Fruit fly (Drosophila melanogaster) whole organism, embryonic: ENCODE data around the gene PDCD-5.

Experiments
- ATbp ChIP-seq: fragments of 200-800 bp; sonication (Bioruptor generic); optimal IDR thresholded peaks from 2 replicates; lab custom pipeline; 2017; ENCODE audit warnings: missing biosample characterization, mild to moderate bottlenecking, missing genetic modification characterization, missing genetic modification reagents
- Blimp-1 ChIP-seq: fragments of 200-800 bp; sonication (Bioruptor generic); optimal IDR thresholded peaks from 3 replicates; lab custom pipeline; 2018; ENCODE audit warnings: missing biosample characterization, missing genetic modification characterization, mild to moderate bottlenecking, moderate library complexity, missing genetic modification reagents
- CG10543 ChIP-seq: fragments of 200-800 bp; sonication (Bioruptor generic); optimal IDR thresholded peaks from 3 replicates; lab custom pipeline; 2017; ENCODE audit warnings: missing biosample characterization, mild to moderate bottlenecking, missing genetic modification characterization, moderate library complexity
- CG11456 ChIP-seq: fragments of 200-800 bp; sonication (Bioruptor generic); IDR thresholded peaks from 3 replicates; pipeline ENCODE4 v1.3.6; 2022; ENCODE audit warnings: missing biosample characterization, missing genetic modification characterization
- CG11504 ChIP-seq: fragments of 200-800 bp; sonication (Bioruptor generic); optimal IDR thresholded peaks from 3 replicates; lab custom pipeline; 2019; ENCODE audit warnings: missing biosample characterization, mild to moderate bottlenecking, missing genetic modification characterization, moderate library complexity
- CG12071 ChIP-seq: fragments of 200-800 bp; sonication (Bioruptor generic); optimal IDR thresholded peaks from 3 replicates; lab custom pipeline; 2018; ENCODE audit warnings: missing biosample characterization, mild to moderate bottlenecking, missing genetic modification characterization
- CG12104 ChIP-seq: fragments of 200-800 bp; sonication (Bioruptor generic); optimal IDR thresholded peaks from 3 replicates; lab custom pipeline; 2016; ENCODE audit warnings: missing biosample characterization, missing genetic modification characterization
- CG12155 ChIP-seq: fragments of 200-800 bp; sonication (Bioruptor generic); optimal IDR thresholded peaks from 3 replicates; lab custom pipeline; 2016; ENCODE audit warnings: missing biosample characterization, missing genetic modification characterization
- CG15479 ChIP-seq: fragments of 200-800 bp; sonication (Bioruptor generic); optimal IDR thresholded peaks from 3 replicates; lab custom pipeline; 2019; ENCODE audit warnings: missing biosample characterization, mild to moderate bottlenecking, missing genetic modification characterization, moderate library complexity
- CG15696 ChIP-seq: fragments of 200-800 bp; sonication (Bioruptor generic); optimal IDR thresholded peaks from 2 replicates; lab custom pipeline; 2019; ENCODE audit warnings: missing biosample characterization, mild to moderate bottlenecking, missing genetic modification characterization, moderate library complexity
- CG17186 ChIP-seq: fragments of 200-800 bp; sonication (Bioruptor generic); optimal IDR thresholded peaks from 3 replicates; lab custom pipeline; 2017; ENCODE audit warnings: missing biosample characterization, missing genetic modification reagents, missing genetic modification characterization
- CG32767 ChIP-seq: fragments of 200-800 bp; sonication (Bioruptor generic); IDR thresholded peaks from 2 replicates; pipeline ENCODE4 v1.3.6; 2022; ENCODE audit warnings: missing biosample characterization, missing genetic modification characterization
- CG3407 ChIP-seq: fragments of 200-800 bp; sonication (Bioruptor generic); optimal IDR thresholded peaks from 2 replicates; lab custom pipeline; 2018; ENCODE audit warnings: missing biosample characterization, mild to moderate bottlenecking, missing genetic modification characterization
- CG34422 ChIP-seq: fragments of 200-800 bp; sonication (Bioruptor generic); IDR thresholded peaks from 3 replicates; pipeline ENCODE4 v1.3.6; 2022; ENCODE audit warnings: missing biosample characterization, missing genetic modification characterization
- CG4282 ChIP-seq: fragments of 200-800 bp; sonication (Bioruptor generic); optimal IDR thresholded peaks from 2 replicates; lab custom pipeline; 2016; ENCODE audit warnings: missing biosample characterization, missing genetic modification characterization
- CG6683 ChIP-seq: fragments of 200-800 bp; sonication (Bioruptor generic); optimal IDR thresholded peaks from 2 replicates; lab custom pipeline; 2017; ENCODE audit warnings: missing biosample characterization, mild to moderate bottlenecking, missing genetic modification characterization, missing genetic modification reagents
- CG6689 ChIP-seq: fragments of 200-800 bp; sonication (Bioruptor generic); IDR thresholded peaks from 2 replicates; pipeline ENCODE4 v1.3.6; 2022; ENCODE audit warnings: missing biosample characterization, missing genetic modification characterization
- CG7556 ChIP-seq: fragments of 200-800 bp; sonication (Bioruptor generic); optimal IDR thresholded peaks from 2 replicates; lab custom pipeline; 2017; ENCODE audit warnings: missing biosample characterization, mild to moderate bottlenecking, missing genetic modification characterization
- CG7839 ChIP-seq: fragments of 200-800 bp; sonication (Bioruptor generic); optimal IDR thresholded peaks from 3 replicates; lab custom pipeline; 2018; ENCODE audit warnings: missing biosample characterization, mild to moderate bottlenecking, missing genetic modification characterization, moderate library complexity
- CG8290 ChIP-seq, 3 experiments: fragments of 200-800 bp; sonication (Bioruptor generic); optimal IDR thresholded peaks; 2 replicates each; lab custom pipeline; 2016 to 2019; ENCODE audit warnings: missing biosample characterization in 3 of 3, missing genetic modification characterization in 3 of 3, mild to moderate bottlenecking in 2 of 3, moderate library complexity in 1 of 3
- CG9932 ChIP-seq: fragments of 200-800 bp; sonication (Bioruptor generic); IDR thresholded peaks from 2 replicates; pipeline ENCODE4 v1.3.6; 2022; ENCODE audit warnings: missing biosample characterization, missing genetic modification characterization
- H15 ChIP-seq: fragments of 200-800 bp; sonication (Bioruptor generic); IDR thresholded peaks from 3 replicates; pipeline ENCODE4 v1.3.6; 2022; ENCODE audit warnings: missing biosample characterization, missing genetic modification characterization
- Kr ChIP-seq: fragments of 200-800 bp; sonication (Bioruptor generic); optimal IDR thresholded peaks from 2 replicates; lab custom pipeline; 2017; ENCODE audit warnings: missing biosample characterization, mild to moderate bottlenecking, missing genetic modification characterization
- Meics ChIP-seq: fragments of 200-800 bp; sonication (Bioruptor generic); optimal IDR thresholded peaks from 2 replicates; lab custom pipeline; 2017; ENCODE audit warnings: missing biosample characterization, mild to moderate bottlenecking, missing genetic modification characterization
- Nf-YC ChIP-seq: fragments of 200-800 bp; optimal IDR thresholded peaks from 3 replicates; lab custom pipeline; 2019; ENCODE audit warnings: missing biosample characterization, mild to moderate bottlenecking, missing genetic modification characterization, moderate library complexity
- Rfx ChIP-seq: fragments of 200-800 bp; sonication (Bioruptor generic); IDR thresholded peaks from 2 replicates; pipeline ENCODE4 v1.3.6; 2022; ENCODE audit warnings: missing biosample characterization, missing genetic modification characterization
- Usf ChIP-seq: fragments of 200-800 bp; sonication (Bioruptor generic); optimal IDR thresholded peaks from 2 replicates; lab custom pipeline; 2017; ENCODE audit warnings: missing genotype, missing biosample characterization, missing genetic modification characterization
- abd-A ChIP-seq: fragments of 200-800 bp; sonication (Bioruptor generic); optimal IDR thresholded peaks from 3 replicates; lab custom pipeline; 2019; ENCODE audit warnings: missing biosample characterization, mild to moderate bottlenecking, missing genetic modification characterization, moderate library complexity
- ase ChIP-seq: fragments of 200-800 bp; sonication (Bioruptor generic); IDR thresholded peaks from 3 replicates; pipeline ENCODE4 v1.3.6; 2022; ENCODE audit warnings: missing biosample characterization, missing genetic modification characterization
- esg ChIP-seq: fragments of 200-800 bp; sonication (Bioruptor generic); conservative IDR thresholded peaks from 2 replicates; pipeline ENCODE4 v1.3.6; 2022; ENCODE audit warnings: missing biosample characterization, missing genetic modification characterization
- ewg ChIP-seq: fragments of 200-800 bp; sonication (Bioruptor generic); optimal IDR thresholded peaks from 3 replicates; lab custom pipeline; 2017; ENCODE audit warnings: mild to moderate bottlenecking, missing biosample characterization, missing genetic modification reagents, missing genetic modification characterization
- gcm2 ChIP-seq: fragments of 200-800 bp; sonication (Bioruptor generic); optimal IDR thresholded peaks from 2 replicates; lab custom pipeline; 2016; ENCODE audit warnings: missing biosample characterization, missing genetic modification characterization
- gsb ChIP-seq: fragments of 200-800 bp; sonication (Bioruptor generic); IDR thresholded peaks from 2 replicates; pipeline ENCODE4 v1.3.6; 2022; ENCODE audit warnings: missing biosample characterization, missing genetic modification characterization
- gsb-n ChIP-seq: fragments of 200-800 bp; sonication (Bioruptor generic); optimal IDR thresholded peaks from 3 replicates; lab custom pipeline; 2018; ENCODE audit warnings: missing biosample characterization, mild to moderate bottlenecking, missing genetic modification characterization
- hb ChIP-seq: fragments of 200-800 bp; sonication (Bioruptor generic); IDR thresholded peaks from 3 replicates; pipeline ENCODE4 v1.3.6; 2022; ENCODE audit warnings: missing biosample characterization, missing genetic modification characterization; ENCODE audit not compliant: partially characterized antibody
- jumu ChIP-seq: fragments of 200-800 bp; sonication (Bioruptor generic); optimal IDR thresholded peaks from 3 replicates; lab custom pipeline; 2016; ENCODE audit warnings: missing biosample characterization, missing genetic modification characterization
- klu ChIP-seq: fragments of 200-800 bp; sonication (Bioruptor generic); IDR thresholded peaks from 2 replicates; pipeline ENCODE4 v1.3.6; 2022; ENCODE audit warnings: missing biosample characterization, missing genetic modification characterization
- knrl ChIP-seq: fragments of 200-800 bp; sonication (Bioruptor generic); IDR thresholded peaks from 3 replicates; pipeline ENCODE4 v1.3.6; 2022; ENCODE audit warnings: missing biosample characterization, missing genetic modification characterization; ENCODE audit not compliant: partially characterized antibody
- lab ChIP-seq: fragments of 200-800 bp; sonication (Bioruptor generic); optimal IDR thresholded peaks from 3 replicates; lab custom pipeline; 2017; ENCODE audit warnings: missing biosample characterization, missing genetic modification characterization, mild to moderate bottlenecking, moderate library complexity, missing genetic modification reagents
- nerfin-1 ChIP-seq: fragments of 200-800 bp; sonication (Bioruptor generic); optimal IDR thresholded peaks from 3 replicates; lab custom pipeline; 2019; ENCODE audit warnings: missing biosample characterization, mild to moderate bottlenecking, missing genetic modification characterization, moderate library complexity
- phol ChIP-seq: fragments of 200-800 bp; sonication (Bioruptor generic); optimal IDR thresholded peaks from 3 replicates; lab custom pipeline; 2018; ENCODE audit warnings: missing biosample characterization, mild to moderate bottlenecking, missing genetic modification characterization, moderate library complexity
- rib ChIP-seq: fragments of 200-800 bp; sonication (Bioruptor generic); IDR thresholded peaks from 2 replicates; pipeline ENCODE4 v1.3.6; 2022; ENCODE audit warnings: missing biosample characterization, missing genetic modification characterization
- sc ChIP-seq, 3 experiments: fragments of >200 bp in 2 of 3; fragments of 200-800 bp in 1 of 3; sonication (Bioruptor generic) in 1 of 3; optimal IDR thresholded peaks; 2 replicates in 2 of 3; 3 replicates in 1 of 3; lab custom pipeline; 2017; ENCODE audit warnings: mild to moderate bottlenecking in 1 of 3, missing biosample characterization in 1 of 3, missing genetic modification characterization in 1 of 3, missing genetic modification reagents in 1 of 3
- sens-2 ChIP-seq: fragments of 200-800 bp; sonication (Bioruptor generic); IDR thresholded peaks from 2 replicates; pipeline ENCODE4 v1.3.6; 2022; ENCODE audit warnings: missing biosample characterization, missing genetic modification characterization
- ssp ChIP-seq: fragments of 200-800 bp; sonication (Bioruptor generic); IDR thresholded peaks from 2 replicates; pipeline ENCODE4 v1.3.6; 2022; ENCODE audit warnings: missing biosample characterization, missing genetic modification characterization
- tin ChIP-seq: fragments of 200-800 bp; sonication (Bioruptor generic); optimal IDR thresholded peaks from 3 replicates; lab custom pipeline; 2016; ENCODE audit warnings: missing biosample characterization, missing genetic modification characterization
- trem ChIP-seq: fragments of 200-800 bp; optimal IDR thresholded peaks from 3 replicates; lab custom pipeline; 2019; ENCODE audit warnings: missing biosample characterization, mild to moderate bottlenecking, missing genetic modification characterization, moderate library complexity
- vfl ChIP-seq: fragments of 200-800 bp; sonication (Bioruptor generic); optimal IDR thresholded peaks from 2 replicates; lab custom pipeline; 2016; ENCODE audit warnings: missing biosample characterization, missing genetic modification characterization
- zfh1 ChIP-seq: fragments of 200-800 bp; sonication (Bioruptor generic); IDR thresholded peaks from 3 replicates; pipeline ENCODE4 v1.3.6; 2022; ENCODE audit warnings: missing biosample characterization, missing genetic modification characterization

Gene PDCD-5

dm6 chr3L:16203236-16203635 lies 28.6 kb downstream of the PDCD-5 start (continued):
- no peak for TF ChIP-seq CG17186 (GFP tag; lab: Kevin White, UChicago)
- no peak; the same call in 1 of the 2 replicates for TF ChIP-seq CG32767 (GFP tag; lab: Robert Waterston, UW)
- peak; percentile 59 for TF ChIP-seq CG6683 (GFP tag; lab: Kevin White, UChicago)
- 0 out of 3 replicates have a peak, but pooled peaks have one; percentile 41 for TF ChIP-seq hb (GFP tag; lab: Robert Waterston, UW)
- peak; percentile 0 for TF ChIP-seq Nf-YC (tag; lab: Kevin White, UChicago)
- TF ChIP-seq gcm2 (GFP tag; lab: Kevin White, UChicago), result peak; percentile 39
- TF ChIP-seq CG11456 (GFP tag; lab: Robert Waterston, UW), result no peak; the same call in 2 of the 3 replicates
- TF ChIP-seq vfl (GFP tag; lab: Kevin White, UChicago), result peak; percentile 26
- peak; percentile 26 for TF ChIP-seq nerfin-1 (tag; lab: Kevin White, UChicago)
- TF ChIP-seq jumu (GFP tag; lab: Kevin White, UChicago), result peak; percentile 82
- TF ChIP-seq CG10543 (GFP tag; lab: Kevin White, UChicago), result peak; percentile 40
- TF ChIP-seq Blimp-1 (GFP tag; lab: Kevin White, UChicago), result peak; percentile 71
- TF ChIP-seq gsb-n, result no peak
- peak; percentile 58; the same call in 1 of the 2 replicates for TF ChIP-seq sens-2 (GFP tag; lab: Robert Waterston, UW)
- peak; percentile 84 for TF ChIP-seq gsb
- no peak for TF ChIP-seq CG15479 (GFP tag; lab: Kevin White, UChicago)
- TF ChIP-seq CG9932 (GFP tag; lab: Robert Waterston, UW), result no peak
- peak; percentile 36 for TF ChIP-seq abd-A (tag; lab: Kevin White, UChicago)
- TF ChIP-seq Rfx, result peak; percentile 96
- TF ChIP-seq phol (tag; lab: Kevin White, UChicago), result peak; percentile 68
- TF ChIP-seq knrl (GFP tag; lab: Robert Waterston, UW), result no peak
- peak; percentile 93 for TF ChIP-seq lab (GFP tag; lab: Kevin White, UChicago)
- peak; percentile 74 for TF ChIP-seq klu (GFP tag; lab: Robert Waterston, UW)
- no peak for TF ChIP-seq sc (optimal IDR thresholded peaks at IDR 0.05; lab: Kevin White, UChicago)
- no peak for TF ChIP-seq sc (GFP tag; optimal IDR thresholded peaks at IDR 0.05; lab: Kevin White, UChicago)
- TF ChIP-seq ssp (GFP tag; lab: Robert Waterston, UW), result peak; percentile 47; the same call in 1 of the 2 replicates
- TF ChIP-seq CG3407 (GFP tag; lab: Kevin White, UChicago), result peak; percentile 41
- peak; percentile 88 for TF ChIP-seq CG34422 (GFP tag; lab: Robert Waterston, UW)
- peak; percentile 46 for TF ChIP-seq CG7556 (GFP tag; lab: Kevin White, UChicago)
- TF ChIP-seq H15 (GFP tag; lab: Robert Waterston, UW), result peak; percentile 81
- TF ChIP-seq zfh1 (GFP tag; lab: Robert Waterston, UW), result peak; percentile 86
- peak; percentile 87; the same call in 2 of the 3 replicates for TF ChIP-seq ase (GFP tag; lab: Robert Waterston, UW)
- TF ChIP-seq CG11504 (tag; lab: Kevin White, UChicago), result peak; percentile 84
- peak; percentile 82 for TF ChIP-seq CG12071 (GFP tag; lab: Kevin White, UChicago)
- peak; percentile 82 for TF ChIP-seq esg
- TF ChIP-seq CG8290 (GFP tag; optimal IDR thresholded peaks at IDR 0.05; lab: Kevin White, UChicago), result no peak
- peak in 1 of 2 experiments; percentile 94 for TF ChIP-seq CG8290 (tag; optimal IDR thresholded peaks at IDR 0.05; lab: Kevin White, UChicago)
- TF ChIP-seq CG6689 (GFP tag; lab: Robert Waterston, UW), result peak; percentile 81
- no peak for TF ChIP-seq Kr
- TF ChIP-seq Usf, result peak; percentile 26
- peak; percentile 46 for TF ChIP-seq ewg (GFP tag; lab: Kevin White, UChicago)
- TF ChIP-seq CG7839 (tag; lab: Kevin White, UChicago), result peak; percentile 90
- peak; percentile 65 for TF ChIP-seq tin
- TF ChIP-seq Meics, result peak; percentile 88
- peak; percentile 5 for TF ChIP-seq trem (tag; lab: Kevin White, UChicago)
- TF ChIP-seq rib, result peak; percentile 87
- peak; percentile 46 for TF ChIP-seq CG12104 (GFP tag; lab: Kevin White, UChicago)
- TF ChIP-seq CG12155 (GFP tag; lab: Kevin White, UChicago), result peak; percentile 66
- peak; percentile 35 for TF ChIP-seq CG4282
- TF ChIP-seq CG15696 (tag; lab: Kevin White, UChicago), result peak; percentile 18
- peak; percentile 72 for TF ChIP-seq ATbp
